Fruit fly (Drosophila melanogaster): ENCODE measurements around the gene mRpL21.

mRpL21 gene

DNA sequence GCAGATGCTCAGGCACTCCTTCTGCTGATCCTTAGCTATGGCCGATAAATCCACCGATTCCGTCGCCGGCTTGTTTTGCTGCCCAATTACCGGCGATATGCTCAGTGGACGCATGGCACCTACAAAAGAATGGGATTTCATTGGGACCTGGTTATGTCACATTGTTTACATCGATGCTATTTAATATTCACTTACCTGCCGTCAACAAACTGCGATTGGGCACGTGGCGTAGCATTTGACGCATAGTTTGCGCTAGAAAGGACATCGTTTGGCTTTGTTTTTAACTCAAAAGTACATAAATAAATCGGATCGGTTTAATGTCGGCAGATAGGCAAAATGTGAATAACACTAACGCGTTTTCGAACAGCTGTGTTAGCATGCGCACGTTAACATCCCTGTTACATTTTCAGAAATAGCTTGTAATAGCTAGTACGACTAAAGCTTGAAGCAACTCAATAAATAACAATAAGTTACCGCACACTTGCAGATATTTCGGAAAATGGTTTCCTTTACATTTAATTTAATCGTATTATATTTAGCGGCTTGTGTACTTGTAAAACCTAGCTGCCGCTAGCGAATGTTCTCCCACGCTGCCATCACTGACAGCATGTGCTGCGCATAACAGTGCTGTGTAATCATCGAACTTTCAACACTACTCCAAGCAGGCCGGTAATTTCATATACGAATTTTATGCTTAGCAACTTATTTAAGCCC, at the start of gene mRpL21, which contains the start of gene rept:
Gene mRpL21, minus strand, starts transcription at position 347 of the 714 bp plus-strand sequence.
Gene rept, plus strand, starts transcription at position 626 of the 714 bp plus-strand sequence.
- TF ChIP-seq gsb-n (tag; optimal IDR thresholded peaks at IDR 0.05) (no peak), Sox100B (GFP tag; optimal IDR thresholded peaks at IDR 0.05) (peak; percentile 43), Xbp1 (GFP tag; optimal IDR thresholded peaks at IDR 0.05) (peak; percentile 48), Nf-YC (tag; optimal IDR thresholded peaks at IDR 0.05) (peak; percentile 54), Taf1 (GFP tag; IDR thresholded peaks at IDR 0.05) (peak; percentile 44; the same call in 1 of the 2 replicates), dan (GFP tag; IDR thresholded peaks at IDR 0.05) (no peak), CG9215 (GFP tag; IDR thresholded peaks at IDR 0.05) (0 out of 2 replicates have a peak, but pooled peaks have one; percentile 13), BEAF-32 (GFP tag; optimal IDR thresholded peaks at IDR 0.05) (peak; percentile 45), CG7839 (tag; optimal IDR thresholded peaks at IDR 0.05) (peak; percentile 48), CG10979 (tag; optimal IDR thresholded peaks at IDR 0.05) (peak; percentile 0), slbo (GFP tag; IDR thresholded peaks at IDR 0.05) (peak; percentile 67), Sin3A (optimal IDR thresholded peaks at IDR 0.05) (peak; percentile 83), tup (GFP tag; optimal IDR thresholded peaks at IDR 0.05) (peak; percentile 30), NC2α (GFP tag; optimal IDR thresholded peaks at IDR 0.05) (peak; percentile 2), CG6654 (GFP tag; optimal IDR thresholded peaks at IDR 0.05) (no peak), E2f1 (GFP tag; IDR thresholded peaks at IDR 0.05) (peak; percentile 33; the same call in 1 of the 2 replicates), CG11723 (GFP tag; optimal IDR thresholded peaks at IDR 0.05) (peak; percentile 12), vfl (GFP tag; optimal IDR thresholded peaks at IDR 0.05) (peak; percentile 69), Hr3 (GFP tag; optimal IDR thresholded peaks at IDR 0.05) (peak; percentile 59), CG2875 (GFP tag; optimal IDR thresholded peaks at IDR 0.05) (no peak), sens (GFP tag) (peak; percentile 89), usp (GFP tag; optimal IDR thresholded peaks at IDR 0.05) (no peak), exex (tag; optimal IDR thresholded peaks at IDR 0.05) (peak; percentile 8), CG11247 (GFP tag; IDR thresholded peaks at IDR 0.05) (0 out of 2 replicates have a peak, but pooled peaks have one; percentile 31), CG7963 (GFP tag; IDR thresholded peaks at IDR 0.05; ENCODE audit: partially characterized antibody) (no peak), CG34376 (GFP tag; optimal IDR thresholded peaks at IDR 0.05) (peak; percentile 29), Hmr (GFP tag; optimal IDR thresholded peaks at IDR 0.05) (peak; percentile 73), Med (GFP tag) (peak; percentile 96), HmgZ (tag; optimal IDR thresholded peaks at IDR 0.05) (peak; percentile 72), Dip2 (GFP tag; IDR thresholded peaks at IDR 0.05) (no peak), CG6689 (GFP tag; IDR thresholded peaks at IDR 0.05) (0 out of 2 replicates have a peak, but pooled peaks have one; percentile 16), gcm (GFP tag; optimal IDR thresholded peaks at IDR 0.05) (no peak), CkIIα-i1 (GFP tag; IDR thresholded peaks at IDR 0.05) (no peak), CHES-1-like (GFP tag; optimal IDR thresholded peaks at IDR 0.05) (peak; percentile 79), Jarid2 (GFP tag; optimal IDR thresholded peaks at IDR 0.05) (no peak), Six4 (GFP tag; optimal IDR thresholded peaks at IDR 0.05) (peak; percentile 18), org-1 (GFP tag; optimal IDR thresholded peaks at IDR 0.05) (peak; percentile 29), CG9437 (GFP tag; optimal IDR thresholded peaks at IDR 0.05) (peak; percentile 46), CG17912 (GFP tag; optimal IDR thresholded peaks at IDR 0.05) (no peak), Asciz (GFP tag; optimal IDR thresholded peaks at IDR 0.05) (no peak), ttk (GFP tag; IDR thresholded peaks at IDR 0.05) (peak; percentile 5; the same call in 1 of the 2 replicates), CG12236 (GFP tag; optimal IDR thresholded peaks at IDR 0.05) (no peak), CG34422 (GFP tag; IDR thresholded peaks at IDR 0.05) (peak; percentile 59; the same call in 1 of the 3 replicates), CG7271 (tag; optimal IDR thresholded peaks at IDR 0.05) (no peak), tap (tag; optimal IDR thresholded peaks at IDR 0.05) (peak; percentile 3), oc (tag; optimal IDR thresholded peaks at IDR 0.05) (no peak), Fer3 (tag; optimal IDR thresholded peaks at IDR 0.05) (peak; percentile 24), caup (GFP tag; optimal IDR thresholded peaks at IDR 0.05; ENCODE audit: severe bottlenecking) (peak; percentile 63), CG33213 (GFP tag; optimal IDR thresholded peaks at IDR 0.05) (peak; percentile 22)
